Worm (Caenorhabditis elegans) whole organism, L4 larva: ENCODE results near the gene eif-2Balpha.

Experiments used
- D1046.2 ChIP-seq: fragments of 200-800 bp; sonication (Bioruptor generic); IDR thresholded peaks from 2 replicates; pipeline ENCODE4 v1.3.6; 2022; ENCODE audit warnings: missing genetic modification characterization, missing compliant biosample characterization
- F37D6.2 ChIP-seq: sonication (generic microtip); optimal IDR thresholded peaks from 2 replicates; lab custom pipeline; 2016; ENCODE audit warnings: mild to moderate bottlenecking, missing genetic modification characterization, missing compliant biosample characterization
- T26A8.4 ChIP-seq: fragments of 200-800 bp; sonication (Bioruptor generic); IDR thresholded peaks from 2 replicates; pipeline ENCODE4 v1.3.6; 2022; ENCODE audit warnings: missing genetic modification characterization, missing compliant biosample characterization
- Y5F2A.4 ChIP-seq: fragments of 200-800 bp; sonication (Bioruptor generic); optimal IDR thresholded peaks from 2 replicates; lab custom pipeline; 2018; ENCODE audit warnings: mild to moderate bottlenecking, missing genetic modification characterization, missing compliant biosample characterization
- aha-1 ChIP-seq: fragments of 150-350 bp; peaks from one replicate; lab custom pipeline; 2014; ENCODE audit warnings: missing biosample characterization, missing genetic modification characterization
- aly-2 ChIP-seq: sonication (generic microtip); optimal IDR thresholded peaks from 2 replicates; lab custom pipeline; 2018; ENCODE audit warnings: missing biosample characterization, missing genetic modification characterization
- ama-1 ChIP-seq: fragments of 150-350 bp; optimal IDR thresholded peaks from 2 replicates; lab custom pipeline; 2014; ENCODE audit warnings: inconsistent platforms, mixed read lengths
- daf-12 ChIP-seq: fragments of 150-350 bp; optimal IDR thresholded peaks from 2 replicates; lab custom pipeline; 2014; ENCODE audit warnings: missing biosample characterization, missing genetic modification reagents, missing genetic modification characterization
- daf-16 ChIP-seq, 3 experiments: sonication (generic microtip); optimal IDR thresholded peaks; 2 replicates each; lab custom pipeline; 2016 to 2017; ENCODE audit warnings: missing genetic modification characterization in 3 of 3, missing genetic modification reagents in 3 of 3, mild to moderate bottlenecking in 2 of 3, missing compliant biosample characterization in 2 of 3, missing biosample characterization in 1 of 3, moderate library complexity in 1 of 3
- daf-19 ChIP-seq: fragments of 200-800 bp; sonication (Bioruptor generic); conservative IDR thresholded peaks from 2 replicates; pipeline ENCODE4 v1.3.6; 2022; ENCODE audit warnings: missing genetic modification characterization, missing compliant biosample characterization
- dmd-8 ChIP-seq: fragments of 200-800 bp; sonication (Bioruptor generic); IDR thresholded peaks from 2 replicates; pipeline ENCODE4 v1.3.6; 2022; ENCODE audit warnings: missing genetic modification characterization, missing compliant biosample characterization
- duxl-1 ChIP-seq: sonication (generic microtip); optimal IDR thresholded peaks from 2 replicates; lab custom pipeline; 2016; ENCODE audit warnings: mild to moderate bottlenecking, missing genetic modification characterization, moderate library complexity, missing compliant biosample characterization; ENCODE audit not compliant: poor library complexity
- dve-1 ChIP-seq: sonication (generic microtip); optimal IDR thresholded peaks from 2 replicates; lab custom pipeline; 2017; ENCODE audit warnings: antibody characterized with exemption, mild to moderate bottlenecking, missing genetic modification characterization, missing compliant biosample characterization; ENCODE audit not compliant: insufficient read depth
- egl-43 ChIP-seq: fragments of 200-800 bp; sonication (Bioruptor generic); IDR thresholded peaks from 2 replicates; pipeline ENCODE4 v1.3.6; 2022; ENCODE audit warnings: missing genetic modification reagents, missing genetic modification characterization, missing compliant biosample characterization
- gei-8 ChIP-seq: fragments of 200-800 bp; sonication (Bioruptor generic); optimal IDR thresholded peaks from 2 replicates; lab custom pipeline; 2018; ENCODE audit warnings: mild to moderate bottlenecking, missing genetic modification characterization, missing compliant biosample characterization
- hif-1 ChIP-seq, 2 experiments: sonication (generic microtip); optimal IDR thresholded peaks; 2 replicates each; lab custom pipeline; 2016 to 2017; ENCODE audit warnings: missing compliant biosample characterization in 2 of 2, missing genetic modification characterization in 2 of 2, missing genetic modification reagents in 2 of 2, missing genotype in 2 of 2, mild to moderate bottlenecking in 1 of 2
- hlh-11 ChIP-seq: fragments of 200-800 bp; sonication (Bioruptor generic); optimal IDR thresholded peaks from 2 replicates; lab custom pipeline; 2018; ENCODE audit warnings: mild to moderate bottlenecking, missing genetic modification characterization, missing compliant biosample characterization
- hlh-30 ChIP-seq: sonication (generic microtip); optimal IDR thresholded peaks from 2 replicates; lab custom pipeline; 2017; ENCODE audit warnings: antibody characterized with exemption, mild to moderate bottlenecking, missing genetic modification characterization, missing compliant biosample characterization; ENCODE audit not compliant: insufficient read depth
- lim-7 ChIP-seq: fragments of 200-800 bp; sonication (Bioruptor generic); IDR thresholded peaks from 2 replicates; pipeline ENCODE4 v1.3.6; 2022; ENCODE audit warnings: missing genetic modification characterization, missing compliant biosample characterization
- lin-29 ChIP-seq: fragments of 200-800 bp; sonication (Bioruptor generic); IDR thresholded peaks from 2 replicates; pipeline ENCODE4 v1.3.6; 2022; ENCODE audit warnings: missing genetic modification reagents, missing genetic modification characterization, missing compliant biosample characterization
- lin-38 ChIP-seq: fragments of 200-800 bp; sonication (Bioruptor generic); IDR thresholded peaks from 2 replicates; pipeline ENCODE4 v1.3.6; 2022; ENCODE audit warnings: missing genetic modification reagents, missing genetic modification characterization, missing compliant biosample characterization
- lsy-2 ChIP-seq, 2 experiments: fragments of 150-350 bp in 1 of 2; sonication (generic microtip) in 1 of 2; optimal IDR thresholded peaks; 2 replicates each; lab custom pipeline; 2014 to 2017; ENCODE audit warnings: missing biosample characterization in 2 of 2, missing genetic modification characterization in 2 of 2
- madf-5 ChIP-seq, 2 experiments: fragments of 200-800 bp; sonication (Bioruptor generic); IDR thresholded peaks; 2 replicates each; pipeline ENCODE4 v1.3.6; 2022; ENCODE audit warnings: missing compliant biosample characterization in 2 of 2, missing genetic modification characterization in 2 of 2
- mep-1 ChIP-seq: fragments of 150-350 bp; sonication (generic microtip); optimal IDR thresholded peaks from 3 replicates; lab custom pipeline; 2014; ENCODE audit warnings: missing biosample characterization, missing genetic modification characterization
- mxl-2 ChIP-seq: fragments of 200-800 bp; sonication (Bioruptor generic); conservative IDR thresholded peaks from 2 replicates; pipeline ENCODE4 v1.3.6; 2022; ENCODE audit warnings: missing genetic modification reagents, missing genetic modification characterization, missing compliant biosample characterization
- nhr-10 ChIP-seq: fragments of 150-350 bp; optimal IDR thresholded peaks from 2 replicates; lab custom pipeline; 2014; ENCODE audit warnings: missing biosample characterization, missing genetic modification characterization
- nhr-11 ChIP-seq: fragments of 150-350 bp; optimal IDR thresholded peaks from 2 replicates; lab custom pipeline; 2014; ENCODE audit warnings: missing biosample characterization, missing genetic modification characterization
- nhr-28 ChIP-seq: fragments of 150-350 bp; optimal IDR thresholded peaks from 2 replicates; lab custom pipeline; 2014; ENCODE audit warnings: missing biosample characterization, missing genetic modification characterization
- nhr-42 ChIP-seq: fragments of 200-800 bp; sonication (Bioruptor generic); IDR thresholded peaks from 2 replicates; pipeline ENCODE4 v1.3.6; 2022; ENCODE audit warnings: missing genetic modification characterization, missing compliant biosample characterization
- nhr-48 ChIP-seq: sonication (generic microtip); optimal IDR thresholded peaks from 2 replicates; lab custom pipeline; 2016; ENCODE audit warnings: mild to moderate bottlenecking, missing genetic modification characterization, missing compliant biosample characterization
- nhr-76 ChIP-seq: fragments of 150-350 bp; optimal IDR thresholded peaks from 2 replicates; lab custom pipeline; 2014; ENCODE audit warnings: missing biosample characterization, missing genetic modification characterization
- nhr-77 ChIP-seq: fragments of 150-350 bp; optimal IDR thresholded peaks from 2 replicates; lab custom pipeline; 2014; ENCODE audit warnings: missing biosample characterization, missing genetic modification characterization
- php-3 ChIP-seq: fragments of 200-800 bp; sonication (Bioruptor generic); IDR thresholded peaks from 2 replicates; pipeline ENCODE4 v1.3.6; 2022; ENCODE audit warnings: missing genetic modification reagents, missing genetic modification characterization, missing compliant biosample characterization
- pqm-1 ChIP-seq: sonication (generic microtip); optimal IDR thresholded peaks from 2 replicates; lab custom pipeline; 2017; ENCODE audit warnings: missing biosample characterization, missing genetic modification characterization
- unc-130 ChIP-seq: sonication (generic microtip); optimal IDR thresholded peaks from 2 replicates; lab custom pipeline; 2016; ENCODE audit warnings: missing genetic modification reagents, missing genetic modification characterization, missing compliant biosample characterization
- unc-62 ChIP-seq, 3 experiments: fragments of 150-350 bp in 1 of 3; sonication (generic microtip); optimal IDR thresholded peaks in 2 of 3; peaks in 1 of 3; 1 replicate in 1 of 3; 2 replicates in 2 of 3; lab custom pipeline; 2014 to 2017; ENCODE audit warnings: missing biosample characterization in 3 of 3, missing genetic modification characterization in 3 of 3, missing genetic modification reagents in 3 of 3, missing genotype in 1 of 3
- zip-11 ChIP-seq: fragments of 200-800 bp; sonication (Bioruptor generic); IDR thresholded peaks from 2 replicates; pipeline ENCODE4 v1.3.6; 2022; ENCODE audit warnings: missing genetic modification characterization, missing compliant biosample characterization

eif-2Balpha gene

ce11 chrIII:9580039-9580891 is 37.3 kb downstream of the eif-2Balpha start, which contains the start of gene ced-7:
Gene ced-7, minus strand, starts transcription at chrIII:9580089.
- no peak for TF ChIP-seq zip-11 (GFP tag; lab: Robert Waterston, UW)
- TF ChIP-seq duxl-1 (tag; lab: Kevin White, UChicago), result no peak
- no peak for TF ChIP-seq D1046.2 (GFP tag; lab: Robert Waterston, UW)
- peak in 1 of 2 experiments; percentile 45 for TF ChIP-seq unc-62 (GFP tag; optimal IDR thresholded peaks at IDR 0.05 in 1 of 2; lab: Kevin White, UChicago)
- TF ChIP-seq unc-62 (tag; optimal IDR thresholded peaks at IDR 0.05; lab: Kevin White, UChicago), result no peak
- peak; percentile 49 for TF ChIP-seq lin-38 (GFP tag; lab: Robert Waterston, UW)
- peak; percentile 87 for TF ChIP-seq hlh-30
- TF ChIP-seq lsy-2 (tag; optimal IDR thresholded peaks at IDR 0.05; lab: Kevin White, UChicago), result peak in 1 of 2 experiments; percentile 28
- TF ChIP-seq daf-16 (GFP tag; optimal IDR thresholded peaks at IDR 0.05; lab: Kevin White, UChicago), result no peak
- peak; percentile 77 for TF ChIP-seq daf-16 (tag; optimal IDR thresholded peaks at IDR 0.05; lab: Kevin White, UChicago)

- TF ChIP-seq madf-5 (GFP tag; IDR thresholded peaks at IDR 0.05; lab: Robert Waterston, UW) (no peak), lim-7 (GFP tag; lab: Robert Waterston, UW) (no peak), nhr-10 (tag; lab: Kevin White, UChicago) (no peak), egl-43 (no peak), mxl-2 (GFP tag; lab: Robert Waterston, UW) (no peak), nhr-11 (no peak), php-3 (peak; percentile 74), nhr-28 (tag; lab: Kevin White, UChicago) (peak; percentile 29), nhr-77 (tag; lab: Kevin White, UChicago) (peak; percentile 21), dmd-8 (no peak), mep-1 (no peak), hif-1 (tag; optimal IDR thresholded peaks at IDR 0.05; lab: Kevin White, UChicago) (no peak), ama-1 (lab: Kevin White, UChicago) (no peak), nhr-76 (no peak), aha-1 (tag; lab: Kevin White, UChicago) (no peak), aly-2 (tag; lab: Kevin White, UChicago) (no peak), daf-19 (GFP tag; lab: Robert Waterston, UW) (no peak), pqm-1 (tag; lab: Kevin White, UChicago) (peak; percentile 4), nhr-48 (tag; lab: Kevin White, UChicago) (no peak), lin-29 (no peak), nhr-42 (GFP tag; lab: Robert Waterston, UW) (no peak), gei-8 (GFP tag; lab: Kevin White, UChicago) (no peak), lsy-2 (tag; optimal IDR thresholded peaks at IDR 0.05; lab: Kevin White, UChicago) (no peak), T26A8.4 (no peak), unc-130 (no peak), hlh-11 (peak; percentile 14), F37D6.2 (tag; lab: Kevin White, UChicago) (no peak), daf-12 (tag; lab: Kevin White, UChicago) (no peak), daf-16 (GFP tag; optimal IDR thresholded peaks at IDR 0.05; lab: Kevin White, UChicago) (no peak), daf-16 (tag; optimal IDR thresholded peaks at IDR 0.05; lab: Kevin White, UChicago) (peak; percentile 99), Y5F2A.4 (GFP tag; lab: Kevin White, UChicago) (no peak), dve-1 (tag; lab: Kevin White, UChicago) (peak; percentile 75)
- TF ChIP-seq, all 104 proteins: peak for 7
Observed at ce11 chrIII:9582240-9582639, 39.3 kb downstream of the eif-2Balpha start, which contains the start of gene C48B4.3. Gene C48B4.3, minus strand, starts transcription at chrIII:9582388.
